Worm (Caenorhabditis elegans) whole organism, mixed stage, embryonic: ENCODE measurements around the gene kcnl-4.

Experiments used
- M03D4.4 ChIP-seq: sonication (generic microtip); optimal IDR thresholded peaks from 2 replicates; lab custom pipeline; 2017; ENCODE audit warnings: mild to moderate bottlenecking, missing genetic modification characterization, missing compliant biosample characterization
- bed-3 ChIP-seq: fragments of 200-800 bp; sonication (Bioruptor generic); optimal IDR thresholded peaks from 3 replicates; lab custom pipeline; 2018; ENCODE audit warnings: mild to moderate bottlenecking, missing genetic modification characterization, moderate library complexity, missing compliant biosample characterization
- blmp-1 ChIP-seq: fragments of 150-350 bp; optimal IDR thresholded peaks from 2 replicates; lab custom pipeline; 2014; ENCODE audit warnings: missing biosample characterization, missing genetic modification characterization
- ceh-39 ChIP-seq: fragments of 150-350 bp; optimal IDR thresholded peaks from 2 replicates; lab custom pipeline; 2014; ENCODE audit warnings: missing biosample characterization, missing genetic modification characterization
- ceh-83 ChIP-seq: fragments of 200-800 bp; sonication (Bioruptor generic); optimal IDR thresholded peaks from 2 replicates; lab custom pipeline; 2018; ENCODE audit warnings: mild to moderate bottlenecking, missing genetic modification characterization, missing compliant biosample characterization
- ces-1 ChIP-seq: fragments of 150-350 bp; optimal IDR thresholded peaks from 2 replicates; lab custom pipeline; 2014; ENCODE audit warnings: missing biosample characterization, missing genetic modification reagents, missing genetic modification characterization
- cnd-1 ChIP-seq: fragments of 200-800 bp; sonication (Bioruptor generic); optimal IDR thresholded peaks from 2 replicates; lab custom pipeline; 2018; ENCODE audit warnings: mild to moderate bottlenecking, missing genetic modification characterization, missing compliant biosample characterization
- drap-1 ChIP-seq: fragments of 200-800 bp; sonication (Bioruptor generic); optimal IDR thresholded peaks from 3 replicates; lab custom pipeline; 2018; ENCODE audit warnings: mild to moderate bottlenecking, missing genetic modification characterization, missing compliant biosample characterization
- elt-1 ChIP-seq: sonication (generic microtip); optimal IDR thresholded peaks from 2 replicates; lab custom pipeline; 2017; ENCODE audit warnings: missing genetic modification characterization, mild to moderate bottlenecking, missing compliant biosample characterization, antibody characterized with exemption, moderate library complexity, borderline replicate concordance; ENCODE audit not compliant: insufficient read depth
- flh-1 ChIP-seq: fragments of 200-800 bp; sonication (Bioruptor generic); optimal IDR thresholded peaks from 2 replicates; lab custom pipeline; 2018; ENCODE audit warnings: mild to moderate bottlenecking, missing genetic modification characterization, moderate library complexity, missing compliant biosample characterization
- ham-2 ChIP-seq: fragments of 200-800 bp; sonication (Bioruptor generic); optimal IDR thresholded peaks from 2 replicates; lab custom pipeline; 2018; ENCODE audit warnings: mild to moderate bottlenecking, missing genetic modification characterization, missing compliant biosample characterization
- hlh-1 ChIP-seq: fragments of 150-350 bp; optimal IDR thresholded peaks from 2 replicates; lab custom pipeline; 2014; ENCODE audit warnings: missing biosample characterization, missing genetic modification reagents, missing genetic modification characterization
- lin-13 ChIP-seq: fragments of 150-350 bp; optimal IDR thresholded peaks from 2 replicates; lab custom pipeline; 2014; ENCODE audit warnings: missing biosample characterization, missing genetic modification characterization
- lin-32 ChIP-seq: fragments of 200-800 bp; sonication (Bioruptor generic); optimal IDR thresholded peaks from 2 replicates; lab custom pipeline; 2018; ENCODE audit warnings: mild to moderate bottlenecking, missing genetic modification characterization, missing compliant biosample characterization
- lsy-2 ChIP-seq: fragments of 150-350 bp; optimal IDR thresholded peaks from 2 replicates; lab custom pipeline; 2014; ENCODE audit warnings: missing biosample characterization, missing genetic modification characterization
- mab-5 ChIP-seq: fragments of 150-350 bp; optimal IDR thresholded peaks from 2 replicates; lab custom pipeline; 2014; ENCODE audit warnings: missing biosample characterization, missing genetic modification characterization
- mep-1 ChIP-seq: fragments of 150-350 bp; optimal IDR thresholded peaks from 2 replicates; lab custom pipeline; 2017; ENCODE audit warnings: missing biosample characterization, missing genetic modification reagents, missing genetic modification characterization, inconsistent platforms
- mls-2 ChIP-seq: sonication (generic microtip); optimal IDR thresholded peaks from 2 replicates; lab custom pipeline; 2016; ENCODE audit warnings: mild to moderate bottlenecking, missing genetic modification characterization, moderate library complexity, missing compliant biosample characterization
- nhr-12 ChIP-seq: fragments of 150-350 bp; optimal IDR thresholded peaks from 2 replicates; lab custom pipeline; 2014; ENCODE audit warnings: missing biosample characterization, missing genetic modification characterization
- nhr-2 ChIP-seq: fragments of 150-350 bp; optimal IDR thresholded peaks from 2 replicates; lab custom pipeline; 2014; ENCODE audit warnings: missing biosample characterization, missing genetic modification characterization
- nhr-237 ChIP-seq: fragments of 150-350 bp; optimal IDR thresholded peaks from 2 replicates; lab custom pipeline; 2014; ENCODE audit warnings: missing biosample characterization, missing genetic modification characterization
- nhr-76 ChIP-seq: sonication (generic microtip); optimal IDR thresholded peaks from 2 replicates; lab custom pipeline; 2017; ENCODE audit warnings: missing biosample characterization, missing genetic modification characterization
- pha-4 ChIP-seq: fragments of 150-350 bp; optimal IDR thresholded peaks from 2 replicates; lab custom pipeline; 2018; ENCODE audit warnings: missing biosample characterization, missing genetic modification reagents, missing genetic modification characterization
- sem-2 ChIP-seq: fragments of 200-800 bp; sonication (Bioruptor generic); optimal IDR thresholded peaks from 2 replicates; lab custom pipeline; 2018; ENCODE audit warnings: mild to moderate bottlenecking, missing genetic modification characterization, missing compliant biosample characterization
- snpc-4 ChIP-seq: fragments of 150-350 bp; optimal IDR thresholded peaks from 2 replicates; lab custom pipeline; 2014; ENCODE audit warnings: missing biosample characterization, missing genetic modification characterization
- tbx-8 ChIP-seq: fragments of 200-800 bp; sonication (Bioruptor generic); optimal IDR thresholded peaks from 2 replicates; lab custom pipeline; 2018; ENCODE audit warnings: mild to moderate bottlenecking, missing genetic modification characterization, moderate library complexity, missing compliant biosample characterization
- unc-120 ChIP-seq: sonication (generic microtip); optimal IDR thresholded peaks from 2 replicates; lab custom pipeline; 2017; ENCODE audit warnings: missing genetic modification characterization, missing compliant biosample characterization; ENCODE audit not compliant: poor library complexity, severe bottlenecking
- unc-62 ChIP-seq: fragments of 150-350 bp; optimal IDR thresholded peaks from 2 replicates; lab custom pipeline; 2014; ENCODE audit warnings: missing biosample characterization, missing genetic modification reagents, missing genetic modification characterization
- zip-8 ChIP-seq: fragments of 150-350 bp; optimal IDR thresholded peaks from 2 replicates; lab custom pipeline; 2014; ENCODE audit warnings: missing biosample characterization, missing genetic modification characterization
- ztf-11 ChIP-seq: fragments of 150-350 bp; optimal IDR thresholded peaks from 2 replicates; lab custom pipeline; 2014; ENCODE audit warnings: missing biosample characterization, missing genetic modification characterization

The kcnl-4 gene

ce11 chrV:14523788-14524582 lies 6.9 kb upstream of the kcnl-4 start, which contains the start of gene ril-1 (continued):
- TF ChIP-seq nhr-237 (tag; lab: Kevin White, UChicago) (no peak), nhr-2 (tag; lab: Kevin White, UChicago) (no peak)
- TF ChIP-seq, all 35 proteins: peak for 13

ce11 chrV:14525089-14525488 lies 5.8 kb upstream of the kcnl-4 start, which contains the start of gene hda-1:
Gene hda-1, plus strand, starts transcription at chrV:14525389.
- TF ChIP-seq blmp-1 (tag; lab: Kevin White, UChicago), result no peak
- TF ChIP-seq nhr-12 (tag; lab: Kevin White, UChicago), result no peak
- TF ChIP-seq ces-1, result no peak
- TF ChIP-seq drap-1 (GFP tag; lab: Kevin White, UChicago), result no peak
- no peak for TF ChIP-seq tbx-8 (GFP tag; lab: Kevin White, UChicago)
- no peak for TF ChIP-seq ceh-83 (GFP tag; lab: Kevin White, UChicago)
- TF ChIP-seq elt-1 (tag; lab: Kevin White, UChicago), result no peak
- TF ChIP-seq mls-2, result no peak
- no peak for TF ChIP-seq ceh-39 (tag; lab: Kevin White, UChicago)
- no peak for TF ChIP-seq bed-3 (GFP tag; lab: Kevin White, UChicago)
- TF ChIP-seq unc-62, result no peak
- TF ChIP-seq ham-2 (GFP tag; lab: Kevin White, UChicago), result no peak
- no peak for TF ChIP-seq zip-8 (tag; lab: Kevin White, UChicago)
- TF ChIP-seq ztf-11 (tag; lab: Kevin White, UChicago), result no peak

ce11 chrV:14527210-14527609 lies 3.7 kb upstream of the kcnl-4 start:
- no peak for TF ChIP-seq nhr-76 (tag; lab: Kevin White, UChicago)
- TF ChIP-seq nhr-237 (tag; lab: Kevin White, UChicago), result no peak
- no peak for TF ChIP-seq flh-1 (GFP tag; lab: Kevin White, UChicago)
- no peak for TF ChIP-seq pha-4 (tag; lab: Kevin White, UChicago)
- TF ChIP-seq M03D4.4, result no peak
- TF ChIP-seq unc-120 (tag; lab: Kevin White, UChicago), result no peak
- TF ChIP-seq elt-1 (tag; lab: Kevin White, UChicago), result no peak
- TF ChIP-seq mab-5 (tag; lab: Kevin White, UChicago), result no peak
- TF ChIP-seq lsy-2, result no peak
- TF ChIP-seq lin-13 (tag; lab: Kevin White, UChicago), result no peak
- TF ChIP-seq ceh-39 (tag; lab: Kevin White, UChicago), result no peak
- no peak for TF ChIP-seq snpc-4 (tag; lab: Kevin White, UChicago)
- TF ChIP-seq unc-62, result no peak
- TF ChIP-seq zip-8 (tag; lab: Kevin White, UChicago), result no peak

- TF ChIP-seq zip-8 (tag; lab: Kevin White, UChicago) (no peak), cnd-1 (tag; lab: Kevin White, UChicago) (no peak), lin-13 (tag; lab: Kevin White, UChicago) (no peak), mep-1 (no peak), snpc-4 (tag; lab: Kevin White, UChicago) (no peak), sem-2 (no peak), nhr-2 (tag; lab: Kevin White, UChicago) (no peak), ceh-39 (tag; lab: Kevin White, UChicago) (no peak), unc-62 (no peak), M03D4.4 (no peak), drap-1 (GFP tag; lab: Kevin White, UChicago) (no peak), nhr-12 (tag; lab: Kevin White, UChicago) (no peak), lin-32 (GFP tag; lab: Kevin White, UChicago) (no peak), ham-2 (GFP tag; lab: Kevin White, UChicago) (no peak), hlh-1 (no peak), unc-120 (tag; lab: Kevin White, UChicago) (no peak), flh-1 (GFP tag; lab: Kevin White, UChicago) (no peak), mab-5 (tag; lab: Kevin White, UChicago) (no peak), nhr-76 (tag; lab: Kevin White, UChicago) (no peak)
Measured at ce11 chrV:14532374-14532773, 1.5 kb downstream of the kcnl-4 start.
